Fruit fly (Drosophila melanogaster) whole organism, adult: Measurements from ENCODE around the gene CG7059.

Experiments
- CG12768 ChIP-seq: fragments of 200-800 bp; sonication (Bioruptor generic); optimal IDR thresholded peaks from 2 replicates; lab custom pipeline; 2017; ENCODE audit warnings: missing biosample characterization, missing genetic modification characterization, mild to moderate bottlenecking, moderate library complexity, missing genetic modification reagents
- CG5204 ChIP-seq: fragments of 200-800 bp; sonication (Bioruptor generic); optimal IDR thresholded peaks from 2 replicates; lab custom pipeline; 2016; ENCODE audit warnings: missing biosample characterization, missing genetic modification characterization
- CG7045 ChIP-seq: fragments of 200-800 bp; sonication (Bioruptor generic); optimal IDR thresholded peaks from 2 replicates; lab custom pipeline; 2017; ENCODE audit warnings: missing biosample characterization, mild to moderate bottlenecking, missing genetic modification characterization
- Hr96 ChIP-seq: fragments of 200-800 bp; sonication (Bioruptor generic); optimal IDR thresholded peaks from 2 replicates; lab custom pipeline; 2016; ENCODE audit warnings: missing biosample characterization, missing genetic modification characterization
- Mnt ChIP-seq: fragments of 200-800 bp; sonication (Bioruptor generic); optimal IDR thresholded peaks from 2 replicates; lab custom pipeline; 2016; ENCODE audit warnings: missing biosample characterization, mild to moderate bottlenecking, missing genetic modification characterization
- bab1 ChIP-seq: fragments of 200-800 bp; sonication (Bioruptor generic); optimal IDR thresholded peaks from 3 replicates; lab custom pipeline; 2019; ENCODE audit warnings: missing biosample characterization, mild to moderate bottlenecking, missing genetic modification characterization, moderate library complexity

DNA sequence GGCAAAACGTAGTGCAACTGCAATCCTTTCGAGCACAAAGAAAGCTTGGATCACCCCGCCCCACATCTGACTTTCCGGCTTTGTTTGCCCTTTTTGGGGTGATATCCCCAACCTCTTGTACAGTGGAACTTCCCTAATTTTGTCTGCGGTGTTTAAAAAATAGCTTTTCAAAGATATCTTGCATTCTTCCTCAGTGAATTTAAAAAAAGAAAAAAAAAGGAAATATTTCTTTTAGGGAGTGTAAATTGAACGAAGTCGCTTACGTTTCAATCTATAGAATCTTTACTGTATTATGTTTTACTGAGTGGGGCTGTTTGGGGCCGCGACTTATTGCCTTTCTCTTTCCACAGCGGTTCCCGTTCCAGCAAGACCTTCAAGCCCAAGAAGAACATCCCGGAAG, 32.0 kb downstream of the CG7059 start:
- TF ChIP-seq CG5204 (GFP tag; lab: Kevin White, UChicago) (no peak), Hr96 (peak; percentile 23), CG12768 (no peak), bab1 (peak; percentile 90), Mnt (GFP tag; lab: Kevin White, UChicago) (no peak), CG7045 (GFP tag; lab: Kevin White, UChicago) (peak; percentile 6)
